Fruit fly (Drosophila melanogaster): ENCODE data around the gene srw.

The srw gene

DNA sequence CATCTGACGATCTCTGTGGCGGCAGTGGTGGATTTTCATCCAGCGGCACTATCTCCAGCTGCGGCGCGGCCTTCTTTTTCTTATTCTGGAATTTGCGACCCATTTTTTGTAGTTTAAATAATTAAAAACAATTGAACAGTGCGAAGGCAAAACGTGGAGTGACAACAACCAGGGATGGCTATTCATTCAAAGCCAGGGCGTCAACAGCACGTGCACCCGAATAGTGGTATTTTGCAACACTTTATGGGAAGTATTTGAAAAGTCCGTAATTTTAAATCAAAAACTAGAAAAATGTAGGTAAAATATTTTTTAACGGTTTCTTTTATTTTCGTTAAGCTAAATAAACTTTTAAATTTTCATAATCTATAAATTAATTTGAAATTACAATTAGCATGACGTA lies 651 bp downstream of the srw start, which contains the start of gene CG11583 (continued):
- TF ChIP-seq pfk (GFP tag; optimal IDR thresholded peaks at IDR 0.05) (no peak), fru (optimal IDR thresholded peaks at IDR 0.05) (no peak), CG3838 (GFP tag; optimal IDR thresholded peaks at IDR 0.05) (no peak), Atf3 (GFP tag; optimal IDR thresholded peaks at IDR 0.05) (no peak), CG8359 (GFP tag; optimal IDR thresholded peaks at IDR 0.05; ENCODE audit: borderline replicate concordance) (no peak), mam (GFP tag; optimal IDR thresholded peaks at IDR 0.05) (peak; percentile 69), CG16863 (GFP tag; optimal IDR thresholded peaks at IDR 0.05) (no peak), CG8281 (tag; optimal IDR thresholded peaks at IDR 0.05) (no peak), ro (GFP tag; IDR thresholded peaks at IDR 0.05) (no peak), Eip74EF (GFP tag; optimal IDR thresholded peaks at IDR 0.05) (no peak), YL-1 (GFP tag; optimal IDR thresholded peaks at IDR 0.05) (peak; percentile 88), CG5953 (GFP tag; IDR thresholded peaks at IDR 0.05) (no peak), mirr (GFP tag; optimal IDR thresholded peaks at IDR 0.05) (no peak), CG11093 (GFP tag; IDR thresholded peaks at IDR 0.05) (no peak), H2.0 (GFP tag; IDR thresholded peaks at IDR 0.05) (no peak), TFAM (GFP tag; optimal IDR thresholded peaks at IDR 0.05) (no peak), chif (GFP tag; optimal IDR thresholded peaks at IDR 0.05) (peak; percentile 21 to 38), CG13894 (tag; optimal IDR thresholded peaks at IDR 0.05) (no peak), GATAe (GFP tag; conservative IDR thresholded peaks at IDR 0.05) (no peak), CG2199 (GFP tag; IDR thresholded peaks at IDR 0.05) (no peak), B-H1 (GFP tag; IDR thresholded peaks at IDR 0.05) (no peak), jing (GFP tag; optimal IDR thresholded peaks at IDR 0.05) (no peak), Doc3 (GFP tag; IDR thresholded peaks at IDR 0.05; ENCODE audit: partially characterized antibody) (no peak), CG12299 (tag; optimal IDR thresholded peaks at IDR 0.05) (no peak), emc (GFP tag; optimal IDR thresholded peaks at IDR 0.05) (no peak), Mes4 (GFP tag; optimal IDR thresholded peaks at IDR 0.05) (no peak), Med (GFP tag) (peak; percentile 93), CG13287 (GFP tag; IDR thresholded peaks at IDR 0.05; ENCODE audit: partially characterized antibody) (peak; percentile 38; the same call in 1 of the 2 replicates), bbx (GFP tag; IDR thresholded peaks at IDR 0.05; ENCODE audit: partially characterized antibody) (0 out of 2 replicates have a peak, but pooled peaks have one; percentile 8), cg (GFP tag; optimal IDR thresholded peaks at IDR 0.05) (no peak), mld (GFP tag; IDR thresholded peaks at IDR 0.05; ENCODE audit: partially characterized antibody) (no peak), ase (GFP tag; IDR thresholded peaks at IDR 0.05) (no peak), Hr51 (GFP tag; optimal IDR thresholded peaks at IDR 0.05) (peak in 1 of 2 experiments; percentile 32), CG3847 (GFP tag; IDR thresholded peaks at IDR 0.05) (peak; percentile 68), unc-4 (GFP tag; IDR thresholded peaks at IDR 0.05; ENCODE audit: partially characterized antibody) (no peak), rib (GFP tag; IDR thresholded peaks at IDR 0.05) (no peak), aop (GFP tag; IDR thresholded peaks at IDR 0.05) (no peak), CG16779 (GFP tag; IDR thresholded peaks at IDR 0.05) (0 out of 2 replicates have a peak, but pooled peaks have one; percentile 2), Oaz (GFP tag; IDR thresholded peaks at IDR 0.05) (no peak), Awh (GFP tag; IDR thresholded peaks at IDR 0.05) (no peak), pho (GFP tag; optimal IDR thresholded peaks at IDR 0.05) (peak; percentile 60), Ssrp (tag; optimal IDR thresholded peaks at IDR 0.05) (no peak), CG33213 (GFP tag; optimal IDR thresholded peaks at IDR 0.05) (peak; percentile 39), CG1602 (GFP tag; optimal IDR thresholded peaks at IDR 0.05) (peak; percentile 14), ERR (GFP tag; optimal IDR thresholded peaks at IDR 0.05) (no peak), hb (GFP tag; IDR thresholded peaks at IDR 0.05; ENCODE audit: partially characterized antibody) (no peak), Pdp1 (GFP tag; optimal IDR thresholded peaks at IDR 0.05) (peak in 1 of 2 experiments; percentile 28), CG31365 (tag; optimal IDR thresholded peaks at IDR 0.05) (no peak), bowl (GFP tag; IDR thresholded peaks at IDR 0.05) (no peak), en (GFP tag; optimal IDR thresholded peaks at IDR 0.05) (peak; percentile 4), dmrt99B (tag; optimal IDR thresholded peaks at IDR 0.05) (no peak)
